Worm (Caenorhabditis elegans) whole organism, mixed stage, embryonic: Measurements from ENCODE around the gene sqst-1.

Source experiments
- lsy-2 ChIP-seq: fragments of 150-350 bp; optimal IDR thresholded peaks from 2 replicates; lab custom pipeline; 2014; ENCODE audit warnings: missing biosample characterization, missing genetic modification characterization
- snpc-4 ChIP-seq: fragments of 150-350 bp; optimal IDR thresholded peaks from 2 replicates; lab custom pipeline; 2014; ENCODE audit warnings: missing biosample characterization, missing genetic modification characterization
- unc-62 ChIP-seq: fragments of 150-350 bp; optimal IDR thresholded peaks from 2 replicates; lab custom pipeline; 2014; ENCODE audit warnings: missing biosample characterization, missing genetic modification reagents, missing genetic modification characterization

ce11 chrIV:12029074-12029473 lies 5.0 kb upstream of the sqst-1 start, which contains the start of gene tgn-38:
- TF ChIP-seq lsy-2 (tag; lab: Kevin White, UChicago): no peak
- no peak for TF ChIP-seq snpc-4 (tag; lab: Kevin White, UChicago)
- TF ChIP-seq unc-62 (GFP tag; lab: Kevin White, UChicago): no peak
